Fruit fly (Drosophila melanogaster) whole organism, embryonic: ENCODE measurements around the gene Sirt4.

Experiments
- Asciz ChIP-seq: fragments of 200-800 bp; sonication (Bioruptor generic); optimal IDR thresholded peaks from 2 replicates; lab custom pipeline; 2017; ENCODE audit warnings: missing biosample characterization, mild to moderate bottlenecking, missing genetic modification characterization, missing genetic modification reagents
- Awh ChIP-seq: fragments of 200-800 bp; sonication (Bioruptor generic); IDR thresholded peaks from 2 replicates; pipeline ENCODE4, ENCODE4 v1.3.6; 2022; ENCODE audit warnings: missing biosample characterization, missing genetic modification characterization
- BEAF-32 ChIP-seq: fragments of 200-800 bp; sonication (Bioruptor generic); optimal IDR thresholded peaks from 3 replicates; lab custom pipeline; 2017; ENCODE audit warnings: missing biosample characterization, missing genetic modification characterization, mild to moderate bottlenecking, moderate library complexity, missing genetic modification reagents
- CG10274 ChIP-seq: fragments of 200-800 bp; sonication (Bioruptor generic); optimal IDR thresholded peaks from 3 replicates; lab custom pipeline; 2017; ENCODE audit warnings: missing biosample characterization, mild to moderate bottlenecking, missing genetic modification characterization
- CG12155 ChIP-seq: fragments of 200-800 bp; sonication (Bioruptor generic); optimal IDR thresholded peaks from 3 replicates; lab custom pipeline; 2016; ENCODE audit warnings: missing biosample characterization, missing genetic modification characterization
- CG13296 ChIP-seq: fragments of 200-800 bp; sonication (Bioruptor generic); optimal IDR thresholded peaks from 3 replicates; lab custom pipeline; 2018; ENCODE audit warnings: missing biosample characterization, mild to moderate bottlenecking, missing genetic modification characterization
- CG14050 ChIP-seq: fragments of 200-800 bp; sonication (Bioruptor generic); IDR thresholded peaks from 3 replicates; pipeline ENCODE4 v1.3.6; 2022; ENCODE audit warnings: missing biosample characterization, missing genetic modification characterization
- CG17186 ChIP-seq: fragments of 200-800 bp; sonication (Bioruptor generic); optimal IDR thresholded peaks from 3 replicates; lab custom pipeline; 2017; ENCODE audit warnings: missing biosample characterization, missing genetic modification reagents, missing genetic modification characterization
- CG17328 ChIP-seq: fragments of 200-800 bp; sonication (Bioruptor generic); IDR thresholded peaks from 2 replicates; pipeline ENCODE4 v1.3.6; 2022; ENCODE audit warnings: missing biosample characterization, missing genetic modification characterization
- CG17612 ChIP-seq: fragments of 200-800 bp; sonication (Bioruptor generic); IDR thresholded peaks from 2 replicates; pipeline ENCODE4 v1.3.6; 2022; ENCODE audit warnings: missing biosample characterization, missing genetic modification characterization
- CG17912 ChIP-seq: fragments of 200-800 bp; sonication (Bioruptor generic); optimal IDR thresholded peaks from 2 replicates; lab custom pipeline; 2018; ENCODE audit warnings: missing biosample characterization, mild to moderate bottlenecking, missing genetic modification characterization
- CG2712 ChIP-seq: fragments of 200-800 bp; optimal IDR thresholded peaks from 3 replicates; lab custom pipeline; 2019; ENCODE audit warnings: missing biosample characterization, mild to moderate bottlenecking, missing genetic modification characterization, moderate library complexity
- CG31388 ChIP-seq: fragments of 200-800 bp; sonication (Bioruptor generic); optimal IDR thresholded peaks from 2 replicates; lab custom pipeline; 2016; ENCODE audit warnings: missing biosample characterization, missing genetic modification characterization
- CG31441 ChIP-seq: fragments of 200-800 bp; sonication (Bioruptor generic); IDR thresholded peaks from 2 replicates; pipeline ENCODE4 v1.3.6; 2022; ENCODE audit warnings: missing biosample characterization, missing genetic modification characterization
- CG32532 ChIP-seq: fragments of 200-800 bp; sonication (Bioruptor generic); IDR thresholded peaks from 2 replicates; pipeline ENCODE4 v1.3.6; 2022; ENCODE audit warnings: missing biosample characterization, missing genetic modification characterization
- CG4360 ChIP-seq: fragments of 200-800 bp; sonication (Bioruptor generic); IDR thresholded peaks from 2 replicates; pipeline ENCODE4 v1.3.6; 2022; ENCODE audit warnings: missing biosample characterization, missing genetic modification characterization
- CG4404 ChIP-seq: fragments of 200-800 bp; sonication (Bioruptor generic); IDR thresholded peaks from 2 replicates; pipeline ENCODE4 v1.3.6; 2022; ENCODE audit warnings: missing biosample characterization, missing genetic modification characterization
- CG4617 ChIP-seq: fragments of 200-800 bp; sonication (Bioruptor generic); optimal IDR thresholded peaks from 3 replicates; lab custom pipeline; 2016; ENCODE audit warnings: missing biosample characterization, missing genetic modification characterization, borderline replicate concordance
- CG4820 ChIP-seq: fragments of 200-800 bp; sonication (Bioruptor generic); optimal IDR thresholded peaks from 3 replicates; lab custom pipeline; 2016; ENCODE audit warnings: missing biosample characterization, missing genetic modification characterization
- CG5953 ChIP-seq: fragments of 200-800 bp; sonication (Bioruptor generic); IDR thresholded peaks from 2 replicates; pipeline ENCODE4 v1.3.6; 2022; ENCODE audit warnings: missing biosample characterization, missing genetic modification characterization
- CG8281 ChIP-seq: fragments of 200-800 bp; sonication (Bioruptor generic); optimal IDR thresholded peaks from 2 replicates; lab custom pipeline; 2018; ENCODE audit warnings: missing biosample characterization, mild to moderate bottlenecking, missing genetic modification characterization, moderate library complexity
- CG8478 ChIP-seq: fragments of >200 bp; optimal IDR thresholded peaks from 2 replicates; lab custom pipeline; 2018
- CG8944 ChIP-seq: fragments of 200-800 bp; sonication (Bioruptor generic); optimal IDR thresholded peaks from 3 replicates; lab custom pipeline; 2016; ENCODE audit warnings: missing biosample characterization, missing genetic modification characterization
- CG9437 ChIP-seq: fragments of 200-800 bp; sonication (Bioruptor generic); optimal IDR thresholded peaks from 2 replicates; lab custom pipeline; 2018; ENCODE audit warnings: missing biosample characterization, mild to moderate bottlenecking, missing genetic modification characterization
- CG9876 ChIP-seq: fragments of 200-800 bp; sonication (Bioruptor generic); optimal IDR thresholded peaks from 2 replicates; lab custom pipeline; 2016; ENCODE audit warnings: missing biosample characterization, missing genetic modification characterization
- CHES-1-like ChIP-seq: fragments of 200-800 bp; sonication (Bioruptor generic); optimal IDR thresholded peaks from 2 replicates; lab custom pipeline; 2016; ENCODE audit warnings: missing biosample characterization, missing genetic modification characterization
- Drgx ChIP-seq: fragments of 200-800 bp; sonication (Bioruptor generic); IDR thresholded peaks from 2 replicates; pipeline ENCODE4 v1.3.6; 2022; ENCODE audit warnings: missing biosample characterization, missing genetic modification characterization
- Hr39 ChIP-seq: fragments of >200 bp; optimal IDR thresholded peaks from 2 replicates; lab custom pipeline; 2017
- MBD-R2 ChIP-seq: fragments of 200-800 bp; sonication (Bioruptor generic); IDR thresholded peaks from 2 replicates; pipeline ENCODE4 v1.3.6; 2022; ENCODE audit warnings: missing biosample characterization, missing genetic modification characterization
- Mad ChIP-seq: fragments of 200-800 bp; sonication (Bioruptor generic); optimal IDR thresholded peaks from 2 replicates; lab custom pipeline; 2016; ENCODE audit warnings: missing biosample characterization, missing genetic modification characterization
- Scr ChIP-seq: fragments of 200-800 bp; sonication (Bioruptor generic); IDR thresholded peaks from 2 replicates; pipeline ENCODE4 v1.3.6; 2022; ENCODE audit warnings: missing biosample characterization, missing genetic modification characterization; ENCODE audit not compliant: partially characterized antibody
- Sry-δ ChIP-seq: fragments of 200-800 bp; sonication (Bioruptor generic); optimal IDR thresholded peaks from 2 replicates; lab custom pipeline; 2016; ENCODE audit warnings: missing biosample characterization, missing genetic modification characterization
- Xbp1 ChIP-seq: fragments of 200-800 bp; sonication (Bioruptor generic); optimal IDR thresholded peaks from 3 replicates; lab custom pipeline; 2016; ENCODE audit warnings: missing biosample characterization, mild to moderate bottlenecking, missing genetic modification characterization
- amos ChIP-seq: fragments of 200-800 bp; sonication (Bioruptor generic); IDR thresholded peaks from 2 replicates; pipeline ENCODE4 v1.3.6; 2022; ENCODE audit warnings: missing biosample characterization, missing genetic modification characterization; ENCODE audit not compliant: partially characterized antibody
- ase ChIP-seq: fragments of 200-800 bp; sonication (Bioruptor generic); IDR thresholded peaks from 3 replicates; pipeline ENCODE4 v1.3.6; 2022; ENCODE audit warnings: missing biosample characterization, missing genetic modification characterization
- br ChIP-seq: fragments of >200 bp; optimal IDR thresholded peaks from 2 replicates; lab custom pipeline; 2017
- ci ChIP-seq: fragments of 200-800 bp; sonication (Bioruptor generic); IDR thresholded peaks from 3 replicates; pipeline ENCODE4 v1.3.6; 2022; ENCODE audit warnings: missing biosample characterization, missing genetic modification characterization
- crp ChIP-seq, 2 experiments: fragments of 200-800 bp; sonication (Bioruptor generic); optimal IDR thresholded peaks; 2 replicates in 1 of 2; 3 replicates in 1 of 2; lab custom pipeline; 2017; ENCODE audit warnings: missing biosample characterization in 2 of 2, missing genetic modification characterization in 2 of 2, mild to moderate bottlenecking in 1 of 2, moderate library complexity in 1 of 2
- dpn ChIP-seq, 2 experiments: fragments of 200-800 bp; sonication (Bioruptor generic); optimal IDR thresholded peaks; 3 replicates each; lab custom pipeline; 2016; ENCODE audit warnings: missing biosample characterization in 2 of 2, missing genetic modification characterization in 2 of 2
- fd64A ChIP-seq: fragments of 200-800 bp; sonication (Bioruptor generic); optimal IDR thresholded peaks from 3 replicates; lab custom pipeline; 2018; ENCODE audit warnings: missing biosample characterization, mild to moderate bottlenecking, missing genetic modification characterization
- gsb-n ChIP-seq: fragments of 200-800 bp; sonication (Bioruptor generic); optimal IDR thresholded peaks from 3 replicates; lab custom pipeline; 2018; ENCODE audit warnings: missing biosample characterization, mild to moderate bottlenecking, missing genetic modification characterization
- hbn ChIP-seq: fragments of 200-800 bp; sonication (Bioruptor generic); IDR thresholded peaks from 2 replicates; pipeline ENCODE4 v1.3.6; 2022; ENCODE audit warnings: missing biosample characterization, missing genetic modification characterization; ENCODE audit not compliant: partially characterized antibody
- hth ChIP-seq: fragments of >200 bp; optimal IDR thresholded peaks from 2 replicates; lab custom pipeline; 2017; ENCODE audit warnings: inconsistent platforms
- jigr1 ChIP-seq: fragments of 200-800 bp; sonication (Bioruptor generic); IDR thresholded peaks from 3 replicates; pipeline ENCODE4 v1.3.6; 2022; ENCODE audit warnings: missing biosample characterization, missing genetic modification characterization
- mam ChIP-seq: fragments of 200-800 bp; sonication (Bioruptor generic); optimal IDR thresholded peaks from 3 replicates; lab custom pipeline; 2016; ENCODE audit warnings: missing biosample characterization, missing genetic modification characterization
- nmo ChIP-seq: fragments of 200-800 bp; sonication (Bioruptor generic); optimal IDR thresholded peaks from 2 replicates; lab custom pipeline; 2018; ENCODE audit warnings: missing biosample characterization, mild to moderate bottlenecking, missing genetic modification characterization, moderate library complexity
- org-1 ChIP-seq: fragments of 200-800 bp; sonication (Bioruptor generic); optimal IDR thresholded peaks from 2 replicates; lab custom pipeline; 2017; ENCODE audit warnings: missing biosample characterization, missing genetic modification characterization
- otp ChIP-seq: fragments of 200-800 bp; sonication (Bioruptor generic); IDR thresholded peaks from 3 replicates; pipeline ENCODE4, ENCODE4 v1.3.6; 2022; ENCODE audit warnings: missing biosample characterization, missing genetic modification characterization
- pum ChIP-seq: fragments of 200-800 bp; sonication (Bioruptor generic); optimal IDR thresholded peaks from 2 replicates; lab custom pipeline; 2016; ENCODE audit warnings: missing biosample characterization, missing genetic modification characterization
- sens-2 ChIP-seq: fragments of 200-800 bp; sonication (Bioruptor generic); IDR thresholded peaks from 2 replicates; pipeline ENCODE4 v1.3.6; 2022; ENCODE audit warnings: missing biosample characterization, missing genetic modification characterization
- shn ChIP-seq: fragments of 200-800 bp; sonication (Bioruptor generic); optimal IDR thresholded peaks from 3 replicates; lab custom pipeline; 2016; ENCODE audit warnings: missing biosample characterization, missing genetic modification characterization
- unpg ChIP-seq: fragments of 200-800 bp; sonication (Bioruptor generic); optimal IDR thresholded peaks from 3 replicates; lab custom pipeline; 2018; ENCODE audit warnings: missing biosample characterization, mild to moderate bottlenecking, missing genetic modification characterization, moderate library complexity

Gene Sirt4

DNA sequence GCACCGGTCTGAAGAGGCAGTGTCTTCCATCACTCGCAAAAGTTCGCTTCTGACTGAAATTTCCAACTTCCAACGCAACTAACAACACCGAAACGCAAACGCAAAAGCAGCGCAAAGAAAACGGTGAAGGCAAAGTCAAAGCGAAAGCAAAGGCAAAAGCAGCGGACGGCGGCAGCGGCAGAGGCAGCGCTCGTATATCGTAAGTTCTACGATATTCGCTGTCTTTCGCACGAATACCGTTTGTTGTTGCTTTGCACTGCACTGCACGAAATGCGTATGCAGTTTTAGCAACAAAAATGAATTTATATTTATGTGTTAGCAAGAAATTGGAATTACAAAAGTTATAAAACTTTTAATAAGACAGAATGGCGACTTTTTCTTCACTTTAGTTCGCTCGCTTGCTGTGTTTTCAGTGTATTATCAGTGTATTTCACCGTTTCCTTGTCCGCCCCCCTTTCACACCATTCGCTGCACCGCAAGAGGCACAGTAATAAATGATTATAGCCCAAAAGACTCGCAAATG, 17.2 kb downstream of the Sirt4 start, which contains the start of gene OtopLa (continued):
- TF ChIP-seq Hr39 (no peak), CG17912 (no peak), Asciz (peak; percentile 86), CG8944 (GFP tag; lab: Kevin White, UChicago) (peak; percentile 72), nmo (GFP tag; lab: Kevin White, UChicago) (peak; percentile 90), CG31388 (GFP tag; lab: Kevin White, UChicago) (peak; percentile 60), pum (GFP tag; lab: Kevin White, UChicago) (peak; percentile 83), CHES-1-like (GFP tag; lab: Kevin White, UChicago) (peak; percentile 60), CG4617 (peak; percentile 28), hth (lab: Kevin White, UChicago) (no peak), CG8478 (lab: Kevin White, UChicago) (no peak), CG17186 (GFP tag; lab: Kevin White, UChicago) (peak; percentile 24), CG2712 (peak; percentile 84), CG10274 (GFP tag; lab: Kevin White, UChicago) (peak; percentile 35), CG5953 (peak; percentile 84), dpn (GFP tag; optimal IDR thresholded peaks at IDR 0.05; lab: Kevin White, UChicago) (peak; percentile 82 to 88), unpg (GFP tag; lab: Kevin White, UChicago) (peak; percentile 89), CG9876 (GFP tag; lab: Kevin White, UChicago) (peak; percentile 18), MBD-R2 (GFP tag; lab: Robert Waterston, UW) (peak; percentile 47; the same call in 1 of the 2 replicates), Scr (GFP tag; lab: Robert Waterston, UW) (no peak), CG17612 (peak; percentile 58; the same call in 1 of the 2 replicates), hbn (GFP tag; lab: Robert Waterston, UW) (no peak), CG13296 (GFP tag; lab: Kevin White, UChicago) (peak; percentile 72), fd64A (peak; percentile 72), Mad (GFP tag; lab: Kevin White, UChicago) (peak; percentile 55), BEAF-32 (GFP tag; lab: Kevin White, UChicago) (no peak), otp (GFP tag; lab: Robert Waterston, UW) (peak; percentile 87), shn (GFP tag; lab: Kevin White, UChicago) (peak; percentile 20), jigr1 (GFP tag; lab: Robert Waterston, UW) (0 out of 3 replicates have a peak, but pooled peaks have one; percentile 45), ci (GFP tag; lab: Robert Waterston, UW) (peak; percentile 96), CG9437 (peak; percentile 73), CG14050 (GFP tag; lab: Robert Waterston, UW) (peak; percentile 70), Awh (GFP tag; lab: Robert Waterston, UW) (peak; percentile 89), Xbp1 (GFP tag; lab: Kevin White, UChicago) (peak; percentile 87), org-1 (GFP tag; lab: Kevin White, UChicago) (peak; percentile 83), CG17328 (GFP tag; lab: Robert Waterston, UW) (peak; percentile 91), Drgx (GFP tag; lab: Robert Waterston, UW) (peak; percentile 89), CG31441 (GFP tag; lab: Robert Waterston, UW) (peak; percentile 90), crp (GFP tag; optimal IDR thresholded peaks at IDR 0.05; lab: Kevin White, UChicago) (peak in 1 of 2 experiments; percentile 32), CG4404 (peak; percentile 67), amos (GFP tag; lab: Robert Waterston, UW) (no peak), mam (GFP tag; lab: Kevin White, UChicago) (peak; percentile 85), CG32532 (GFP tag; lab: Robert Waterston, UW) (peak; percentile 84), sens-2 (peak; percentile 82), gsb-n (tag; lab: Kevin White, UChicago) (peak; percentile 85), CG12155 (GFP tag; lab: Kevin White, UChicago) (peak; percentile 62), CG4820 (GFP tag; lab: Kevin White, UChicago) (peak; percentile 85), CG8281 (tag; lab: Kevin White, UChicago) (peak; percentile 59), Sry-δ (GFP tag; lab: Kevin White, UChicago) (peak; percentile 31), br (no peak), ase (GFP tag; lab: Robert Waterston, UW) (peak; percentile 82), CG4360 (GFP tag; lab: Robert Waterston, UW) (peak; percentile 72)
